Fruit fly (Drosophila melanogaster) whole organism, prepupa: ENCODE results near the gene Sfxn2.

Experiments
- CG34406 ChIP-seq: fragments of 200-800 bp; sonication (Bioruptor generic); optimal IDR thresholded peaks from 3 replicates; lab custom pipeline; 2016; ENCODE audit warnings: missing biosample characterization, missing genetic modification characterization
- CG6792 ChIP-seq: fragments of 200-800 bp; sonication (Bioruptor generic); optimal IDR thresholded peaks from 3 replicates; lab custom pipeline; 2016; ENCODE audit warnings: missing biosample characterization, missing genetic modification characterization
- CG6854 ChIP-seq: fragments of 200-800 bp; sonication (Bioruptor generic); optimal IDR thresholded peaks from 2 replicates; lab custom pipeline; 2017; ENCODE audit warnings: missing biosample characterization, mild to moderate bottlenecking, missing genetic modification characterization
- Eip93F ChIP-seq: fragments of 200-800 bp; sonication (Bioruptor generic); optimal IDR thresholded peaks from 2 replicates; lab custom pipeline; 2016; ENCODE audit warnings: missing biosample characterization, mild to moderate bottlenecking, missing genetic modification characterization
- Ets96B ChIP-seq: fragments of 200-800 bp; optimal IDR thresholded peaks from 2 replicates; lab custom pipeline; 2019; ENCODE audit warnings: missing biosample characterization, mild to moderate bottlenecking, missing genetic modification characterization, moderate library complexity
- dac ChIP-seq: fragments of 200-800 bp; sonication (Bioruptor generic); optimal IDR thresholded peaks from 2 replicates; lab custom pipeline; 2017; ENCODE audit warnings: missing biosample characterization, mild to moderate bottlenecking, missing genetic modification characterization
- lz ChIP-seq: fragments of 200-800 bp; sonication (Bioruptor generic); optimal IDR thresholded peaks from 3 replicates; lab custom pipeline; 2016; ENCODE audit warnings: missing biosample characterization, missing genetic modification characterization
- net ChIP-seq: fragments of 200-800 bp; sonication (Bioruptor generic); optimal IDR thresholded peaks from 3 replicates; lab custom pipeline; 2016; ENCODE audit warnings: missing biosample characterization, missing genetic modification characterization
- pdm3 ChIP-seq: fragments of 200-800 bp; sonication (Bioruptor generic); optimal IDR thresholded peaks from 3 replicates; lab custom pipeline; 2016; ENCODE audit warnings: missing biosample characterization, missing genetic modification characterization
- ss ChIP-seq, 2 experiments: fragments of 200-800 bp; sonication (Bioruptor generic); optimal IDR thresholded peaks; 2 replicates in 1 of 2; 3 replicates in 1 of 2; lab custom pipeline; 2017 to 2018; ENCODE audit warnings: mild to moderate bottlenecking in 2 of 2, missing biosample characterization in 2 of 2, missing genetic modification characterization in 2 of 2, moderate library complexity in 1 of 2

- TF ChIP-seq net (GFP tag; lab: Kevin White, UChicago), result no peak
- TF ChIP-seq Ets96B (tag; lab: Kevin White, UChicago), result no peak
- TF ChIP-seq CG34406, result no peak
- TF ChIP-seq lz (GFP tag; lab: Kevin White, UChicago), result no peak
- no peak for TF ChIP-seq Eip93F (GFP tag; lab: Kevin White, UChicago)
- TF ChIP-seq ss (GFP tag; optimal IDR thresholded peaks at IDR 0.05; lab: Kevin White, UChicago), result peak in 1 of 2 experiments; percentile 37
- no peak for TF ChIP-seq CG6854 (GFP tag; lab: Kevin White, UChicago)
- no peak for TF ChIP-seq dac
- no peak for TF ChIP-seq CG6792 (GFP tag; lab: Kevin White, UChicago)
- TF ChIP-seq pdm3 (GFP tag; lab: Kevin White, UChicago), result no peak
These were observed 43.6 kb upstream of the Sfxn2 start for dm6 chr3L:19019308-19019749.
